Worm (Caenorhabditis elegans) whole organism, L3 larva: ENCODE measurements around the gene sur-5.
A peak's percentile ranks its signal among the peaks of the same experiment; 100 is the strongest.

Source experiments
- R02D3.7 ChIP-seq: fragments of 150-350 bp; optimal IDR thresholded peaks from 2 replicates; lab custom pipeline; 2014; ENCODE audit warnings: missing biosample characterization, missing genetic modification characterization
- ZK546.5 ChIP-seq: sonication (generic microtip); optimal IDR thresholded peaks from 2 replicates; lab custom pipeline; 2017; ENCODE audit warnings: missing biosample characterization, missing genetic modification characterization
- aly-2 ChIP-seq: fragments of 150-350 bp; optimal IDR thresholded peaks from 2 replicates; lab custom pipeline; 2014; ENCODE audit warnings: missing biosample characterization, missing genetic modification characterization
- ama-1 ChIP-seq: fragments of 150-350 bp; optimal IDR thresholded peaks from 2 replicates; lab custom pipeline; 2018
- ceh-16 ChIP-seq: sonication (generic microtip); optimal IDR thresholded peaks from 2 replicates; lab custom pipeline; 2017; ENCODE audit warnings: missing biosample characterization, missing genetic modification characterization
- ceh-28 ChIP-seq: fragments of 150-350 bp; optimal IDR thresholded peaks from 2 replicates; lab custom pipeline; 2014; ENCODE audit warnings: missing biosample characterization, missing genetic modification reagents, missing genetic modification characterization
- ceh-82 ChIP-seq: fragments of 150-350 bp; optimal IDR thresholded peaks from 2 replicates; lab custom pipeline; 2014; ENCODE audit warnings: missing biosample characterization, missing genetic modification characterization
- ceh-9 ChIP-seq: sonication (generic microtip); optimal IDR thresholded peaks from 2 replicates; lab custom pipeline; 2018; ENCODE audit warnings: missing biosample characterization, missing genetic modification characterization
- daf-12 ChIP-seq: fragments of 150-350 bp; optimal IDR thresholded peaks from 2 replicates; lab custom pipeline; 2014; ENCODE audit warnings: missing biosample characterization, missing genetic modification reagents, missing genetic modification characterization
- egl-27 ChIP-seq: sonication (generic microtip); optimal IDR thresholded peaks from 4 replicates; lab custom pipeline; 2017; ENCODE audit warnings: missing biosample characterization, missing genetic modification reagents, missing genetic modification characterization
- egl-5 ChIP-seq: fragments of 150-350 bp; optimal IDR thresholded peaks from 2 replicates; lab custom pipeline; 2017; ENCODE audit warnings: missing biosample characterization, missing genetic modification reagents, missing genetic modification characterization, inconsistent platforms
- elt-1 ChIP-seq: fragments of 150-350 bp; optimal IDR thresholded peaks from 2 replicates; lab custom pipeline; 2014; ENCODE audit warnings: missing biosample characterization, missing genetic modification characterization
- elt-2 ChIP-seq: sonication (generic microtip); optimal IDR thresholded peaks from 2 replicates; lab custom pipeline; 2016; ENCODE audit warnings: missing genetic modification reagents, mild to moderate bottlenecking, missing genetic modification characterization, missing compliant biosample characterization
- elt-3 ChIP-seq, 3 experiments: fragments of 150-350 bp in 1 of 3; sonication (generic microtip) in 2 of 3; optimal IDR thresholded peaks; 2 replicates in 2 of 3; 4 replicates in 1 of 3; lab custom pipeline; 2014 to 2017; ENCODE audit warnings: missing biosample characterization in 3 of 3, missing genetic modification characterization in 3 of 3
- eor-1 ChIP-seq, 2 experiments: fragments of 150-350 bp; optimal IDR thresholded peaks; 2 replicates each; lab custom pipeline; 2014 to 2018; ENCODE audit warnings: missing biosample characterization in 2 of 2, missing genetic modification characterization in 2 of 2
- fkh-10 ChIP-seq: sonication (generic microtip); optimal IDR thresholded peaks from 2 replicates; lab custom pipeline; 2017; ENCODE audit warnings: missing biosample characterization, missing genetic modification reagents, missing genetic modification characterization
- fkh-2 ChIP-seq: fragments of 150-350 bp; optimal IDR thresholded peaks from 2 replicates; lab custom pipeline; 2014; ENCODE audit warnings: missing biosample characterization, missing genetic modification reagents, missing genetic modification characterization
- fos-1 ChIP-seq: fragments of 150-350 bp; optimal IDR thresholded peaks from 2 replicates; lab custom pipeline; 2014; ENCODE audit warnings: missing biosample characterization, missing genetic modification characterization
- hmg-11 ChIP-seq: sonication (generic microtip); optimal IDR thresholded peaks from 2 replicates; lab custom pipeline; 2016; ENCODE audit warnings: missing genetic modification characterization, missing compliant biosample characterization
- jun-1 ChIP-seq: fragments of 150-350 bp; optimal IDR thresholded peaks from 2 replicates; lab custom pipeline; 2014; ENCODE audit warnings: missing biosample characterization, missing genetic modification reagents, missing genetic modification characterization
- lin-15B ChIP-seq: fragments of 150-350 bp; optimal IDR thresholded peaks from 2 replicates; lab custom pipeline; 2014; ENCODE audit warnings: missing biosample characterization, missing genetic modification characterization
- lin-39 ChIP-seq: fragments of 150-350 bp; optimal IDR thresholded peaks from 2 replicates; lab custom pipeline; 2018; ENCODE audit warnings: missing biosample characterization, missing genetic modification reagents, missing genetic modification characterization
- lsy-12 ChIP-seq: sonication (generic microtip); optimal IDR thresholded peaks from 2 replicates; lab custom pipeline; 2016; ENCODE audit warnings: mild to moderate bottlenecking, missing genetic modification characterization, missing compliant biosample characterization
- mdl-1 ChIP-seq: fragments of 150-350 bp; optimal IDR thresholded peaks from 2 replicates; lab custom pipeline; 2014; ENCODE audit warnings: missing biosample characterization, missing genetic modification characterization
- mml-1 ChIP-seq: fragments of 150-350 bp; sonication (generic microtip); optimal IDR thresholded peaks from 3 replicates; lab custom pipeline; 2014; ENCODE audit warnings: missing biosample characterization, missing genetic modification characterization
- nfya-1 ChIP-seq: sonication (generic microtip); optimal IDR thresholded peaks from 2 replicates; lab custom pipeline; 2017; ENCODE audit warnings: missing genetic modification characterization, mild to moderate bottlenecking, missing compliant biosample characterization, antibody characterized with exemption, moderate library complexity; ENCODE audit not compliant: insufficient read depth
- nhr-11 ChIP-seq: fragments of 150-350 bp; optimal IDR thresholded peaks from 2 replicates; lab custom pipeline; 2014; ENCODE audit warnings: missing biosample characterization, missing genetic modification characterization
- nhr-12 ChIP-seq: fragments of 150-350 bp; optimal IDR thresholded peaks from 2 replicates; lab custom pipeline; 2014; ENCODE audit warnings: missing biosample characterization, missing genetic modification characterization
- nhr-23 ChIP-seq: fragments of 150-350 bp; optimal IDR thresholded peaks from 2 replicates; lab custom pipeline; 2014; ENCODE audit warnings: missing biosample characterization, missing genetic modification reagents, missing genetic modification characterization
- nhr-237 ChIP-seq: fragments of 150-350 bp; optimal IDR thresholded peaks from 2 replicates; lab custom pipeline; 2014; ENCODE audit warnings: missing biosample characterization, missing genetic modification characterization
- nhr-25 ChIP-seq: sonication (generic microtip); optimal IDR thresholded peaks from 2 replicates; lab custom pipeline; 2017; ENCODE audit warnings: missing biosample characterization, missing genetic modification characterization
- nhr-28 ChIP-seq: fragments of 150-350 bp; optimal IDR thresholded peaks from 2 replicates; lab custom pipeline; 2014; ENCODE audit warnings: missing biosample characterization, missing genetic modification characterization
- nhr-43 ChIP-seq: sonication (generic microtip); optimal IDR thresholded peaks from 2 replicates; lab custom pipeline; 2016; ENCODE audit warnings: mild to moderate bottlenecking, missing genetic modification characterization, missing compliant biosample characterization; ENCODE audit not compliant: poor library complexity, severe bottlenecking
- nhr-67 ChIP-seq: fragments of 150-350 bp; optimal IDR thresholded peaks from 2 replicates; lab custom pipeline; 2014; ENCODE audit warnings: missing biosample characterization, missing genetic modification characterization
- nhr-76 ChIP-seq: fragments of 150-350 bp; sonication (generic microtip); optimal IDR thresholded peaks from 5 replicates; lab custom pipeline; 2014; ENCODE audit warnings: missing biosample characterization, missing genetic modification characterization
- nhr-77 ChIP-seq: fragments of 150-350 bp; optimal IDR thresholded peaks from 2 replicates; lab custom pipeline; 2014; ENCODE audit warnings: missing biosample characterization, missing genetic modification characterization
- pha-4 ChIP-seq: fragments of 150-350 bp; optimal IDR thresholded peaks from 2 replicates; lab custom pipeline; 2014; ENCODE audit warnings: missing biosample characterization, missing genetic modification reagents, missing genetic modification characterization
- pqm-1 ChIP-seq: fragments of 150-350 bp; optimal IDR thresholded peaks from 2 replicates; lab custom pipeline; 2017; ENCODE audit warnings: missing biosample characterization, missing genetic modification characterization, inconsistent platforms
- sea-2 ChIP-seq: fragments of 150-350 bp; sonication (generic microtip); optimal IDR thresholded peaks from 4 replicates; lab custom pipeline; 2014; ENCODE audit warnings: missing biosample characterization, missing genetic modification reagents, missing genetic modification characterization
- skn-1 ChIP-seq: fragments of 150-350 bp; optimal IDR thresholded peaks from 2 replicates; lab custom pipeline; 2014; ENCODE audit warnings: missing biosample characterization, missing genetic modification characterization
- snpc-4 ChIP-seq: fragments of 150-350 bp; optimal IDR thresholded peaks from 2 replicates; lab custom pipeline; 2014; ENCODE audit warnings: missing biosample characterization, missing genetic modification characterization
- tbx-2 ChIP-seq: sonication (generic microtip); optimal IDR thresholded peaks from 2 replicates; lab custom pipeline; 2016; ENCODE audit warnings: mild to moderate bottlenecking, missing genetic modification characterization, missing compliant biosample characterization
- unc-39 ChIP-seq: sonication (generic microtip); optimal IDR thresholded peaks from 4 replicates; lab custom pipeline; 2017; ENCODE audit warnings: missing biosample characterization, missing genetic modification characterization
- unc-62 ChIP-seq: fragments of 150-350 bp; sonication (generic microtip); optimal IDR thresholded peaks from 4 replicates; lab custom pipeline; 2014; ENCODE audit warnings: missing biosample characterization, missing genetic modification reagents, missing genetic modification characterization
- zag-1 ChIP-seq: fragments of 150-350 bp; optimal IDR thresholded peaks from 2 replicates; lab custom pipeline; 2014; ENCODE audit warnings: missing biosample characterization, missing genetic modification characterization
- ztf-11 ChIP-seq: fragments of 150-350 bp; optimal IDR thresholded peaks from 2 replicates; lab custom pipeline; 2014; ENCODE audit warnings: missing biosample characterization, missing genetic modification characterization
- ztf-4 ChIP-seq: fragments of 150-350 bp; optimal IDR thresholded peaks from 2 replicates; lab custom pipeline; 2014; ENCODE audit warnings: missing biosample characterization, missing genetic modification characterization

sur-5 gene

ce11 chrX:7264591-7265306, 40.6 kb downstream of the sur-5 start:
- peak; percentile 26 for TF ChIP-seq elt-1 (tag; lab: Kevin White, UChicago)
- no peak for TF ChIP-seq nhr-12
- TF ChIP-seq fkh-2 (tag; lab: Kevin White, UChicago): no peak
- peak; percentile 90 for TF ChIP-seq nhr-23 (tag; lab: Kevin White, UChicago)
- TF ChIP-seq pha-4: peak; percentile 93
- no peak for TF ChIP-seq mdl-1 (tag; lab: Kevin White, UChicago)
- peak; percentile 95 for TF ChIP-seq lin-39 (tag; lab: Kevin White, UChicago)
- peak; percentile 78 for TF ChIP-seq lsy-12 (tag; lab: Kevin White, UChicago)
- TF ChIP-seq skn-1: no peak
- peak; percentile 96 for TF ChIP-seq nhr-25 (tag; lab: Kevin White, UChicago)
- peak; percentile 74 for TF ChIP-seq lin-15B (tag; lab: Kevin White, UChicago)
- no peak for TF ChIP-seq mml-1 (tag; lab: Kevin White, UChicago)
- TF ChIP-seq ama-1 (lab: Kevin White, UChicago): peak; percentile 72
- peak; percentile 48 for TF ChIP-seq ceh-28 (tag; lab: Kevin White, UChicago)
- no peak for TF ChIP-seq ZK546.5
- TF ChIP-seq nhr-77: no peak
- no peak for TF ChIP-seq ceh-16 (tag; lab: Kevin White, UChicago)
- TF ChIP-seq nhr-43 (tag; lab: Kevin White, UChicago): peak; percentile 82
- no peak for TF ChIP-seq nhr-76 (tag; lab: Kevin White, UChicago)
- no peak for TF ChIP-seq daf-12 (tag; lab: Kevin White, UChicago)
- no peak for TF ChIP-seq ztf-11 (tag; lab: Kevin White, UChicago)
- TF ChIP-seq elt-3 (tag; optimal IDR thresholded peaks at IDR 0.05; lab: Kevin White, UChicago): peak in 1 of 3 experiments; percentile 37
- TF ChIP-seq R02D3.7 (tag; lab: Kevin White, UChicago): peak; percentile 4
- TF ChIP-seq eor-1 (tag; optimal IDR thresholded peaks at IDR 0.05; lab: Kevin White, UChicago): no peak
- peak; percentile 94 for TF ChIP-seq jun-1 (tag; lab: Kevin White, UChicago)
- peak; percentile 81 for TF ChIP-seq elt-2 (tag; lab: Kevin White, UChicago)
- TF ChIP-seq zag-1 (tag; lab: Kevin White, UChicago): no peak
- TF ChIP-seq nhr-67 (tag; lab: Kevin White, UChicago): no peak
- no peak for TF ChIP-seq nhr-28 (tag; lab: Kevin White, UChicago)
- TF ChIP-seq nhr-11 (tag; lab: Kevin White, UChicago): peak; percentile 56
- peak; percentile 94 for TF ChIP-seq nfya-1 (tag; lab: Kevin White, UChicago)
- TF ChIP-seq egl-5 (tag; lab: Kevin White, UChicago): peak; percentile 94
- no peak for TF ChIP-seq aly-2 (tag; lab: Kevin White, UChicago)
- TF ChIP-seq snpc-4 (tag; lab: Kevin White, UChicago): peak; percentile 86
- no peak for TF ChIP-seq unc-39 (tag; lab: Kevin White, UChicago)
- no peak for TF ChIP-seq ceh-9 (tag; lab: Kevin White, UChicago)
- no peak for TF ChIP-seq ztf-4 (tag; lab: Kevin White, UChicago)
- TF ChIP-seq hmg-11 (tag; lab: Kevin White, UChicago): peak; percentile 98
- TF ChIP-seq sea-2: no peak
- TF ChIP-seq ceh-82 (tag; lab: Kevin White, UChicago): peak; percentile 54
- peak; percentile 64 for TF ChIP-seq fos-1 (tag; lab: Kevin White, UChicago)
- peak; percentile 69 for TF ChIP-seq egl-27 (tag; lab: Kevin White, UChicago)
- peak; percentile 48 for TF ChIP-seq fkh-10 (GFP tag; lab: Kevin White, UChicago)
- TF ChIP-seq tbx-2 (tag; lab: Kevin White, UChicago): peak; percentile 83
- TF ChIP-seq nhr-237 (tag; lab: Kevin White, UChicago): no peak
- TF ChIP-seq unc-62: peak; percentile 4
- TF ChIP-seq pqm-1 (tag; lab: Kevin White, UChicago): no peak
